Fruit fly (Drosophila melanogaster): ENCODE measurements around the gene Syx17.

Syx17 gene

DNA sequence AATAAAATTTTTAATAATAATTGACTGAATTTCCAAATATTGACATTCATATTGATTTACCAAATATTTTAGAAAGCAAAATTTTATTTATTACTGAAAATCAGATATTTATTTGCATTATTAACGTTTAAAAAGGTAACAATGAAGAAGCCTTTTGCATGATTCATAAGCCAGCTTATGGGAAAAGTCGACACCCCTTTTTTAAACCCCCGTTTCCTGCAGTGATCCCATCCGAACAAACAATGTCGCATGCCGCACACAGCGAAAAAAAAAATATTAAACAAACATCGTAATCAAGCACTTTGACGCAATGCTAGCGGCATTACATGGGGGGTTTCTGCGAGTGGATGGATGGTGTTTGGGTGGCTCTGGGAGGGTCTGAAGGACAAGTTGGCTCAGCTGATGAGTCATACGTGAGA is 49.6 kb upstream of the Syx17 start (continued):
- TF ChIP-seq CG10543 (GFP tag; optimal IDR thresholded peaks at IDR 0.05) (no peak), ap (GFP tag; IDR thresholded peaks at IDR 0.05) (no peak), Hr3 (GFP tag; optimal IDR thresholded peaks at IDR 0.05) (peak; percentile 27), CG12391 (tag; optimal IDR thresholded peaks at IDR 0.05) (peak; percentile 12), CrebB (tag; optimal IDR thresholded peaks at IDR 0.05) (no peak), Dref (GFP tag; IDR thresholded peaks at IDR 0.05) (no peak), CG10462 (GFP tag; optimal IDR thresholded peaks at IDR 0.05) (no peak), Spps (tag; optimal IDR thresholded peaks at IDR 0.05) (no peak), CTCF (GFP tag; optimal IDR thresholded peaks at IDR 0.05) (no peak), Nf-YC (tag; optimal IDR thresholded peaks at IDR 0.05) (no peak), stwl (tag; optimal IDR thresholded peaks at IDR 0.05) (no peak), CG11696 (GFP tag; IDR thresholded peaks at IDR 0.05) (no peak), eve (GFP tag; optimal IDR thresholded peaks at IDR 0.05) (no peak), CG10274 (GFP tag; optimal IDR thresholded peaks at IDR 0.05) (no peak), CG1024 (GFP tag; IDR thresholded peaks at IDR 0.05) (no peak), pfk (GFP tag; optimal IDR thresholded peaks at IDR 0.05) (no peak), CG18476 (GFP tag; optimal IDR thresholded peaks at IDR 0.05) (no peak), chinmo (GFP tag; IDR thresholded peaks at IDR 0.05; ENCODE audit: partially characterized antibody) (no peak), CG3847 (GFP tag; IDR thresholded peaks at IDR 0.05) (no peak), CG10979 (tag; optimal IDR thresholded peaks at IDR 0.05) (no peak), CG34376 (GFP tag; optimal IDR thresholded peaks at IDR 0.05) (no peak), CG12299 (tag; optimal IDR thresholded peaks at IDR 0.05) (no peak), stc (GFP tag; IDR thresholded peaks at IDR 0.05) (no peak), peb (GFP tag; IDR thresholded peaks at IDR 0.05) (no peak), CG8944 (GFP tag; optimal IDR thresholded peaks at IDR 0.05) (peak; percentile 21), E2f1 (GFP tag; IDR thresholded peaks at IDR 0.05) (no peak), H2.0 (GFP tag; IDR thresholded peaks at IDR 0.05) (no peak), CG2202 (tag; optimal IDR thresholded peaks at IDR 0.05) (no peak), prd (optimal IDR thresholded peaks at IDR 0.05) (no peak), prd (GFP tag; IDR thresholded peaks at IDR 0.05) (no peak), NfI (GFP tag; optimal IDR thresholded peaks at IDR 0.05) (peak; percentile 34), CG6791 (GFP tag; IDR thresholded peaks at IDR 0.05; ENCODE audit: partially characterized antibody) (peak; percentile 34; the same call in 1 of the 3 replicates), Trl (optimal IDR thresholded peaks at IDR 0.05) (no peak), Trl (GFP tag; optimal IDR thresholded peaks at IDR 0.05) (peak; percentile 56), CG31441 (GFP tag; IDR thresholded peaks at IDR 0.05) (peak; percentile 53), Jarid2 (GFP tag; optimal IDR thresholded peaks at IDR 0.05) (no peak), yki (optimal IDR thresholded peaks at IDR 0.05) (no peak), slou (GFP tag; optimal IDR thresholded peaks at IDR 0.05) (no peak), CG30020 (tag; optimal IDR thresholded peaks at IDR 0.05) (no peak), Hr39 (optimal IDR thresholded peaks at IDR 0.05) (no peak), MBD-R2 (GFP tag; IDR thresholded peaks at IDR 0.05) (no peak), Hey (tag; optimal IDR thresholded peaks at IDR 0.05) (peak; percentile 45), Med (GFP tag) (peak; percentile 90), CG10209 (GFP tag; optimal IDR thresholded peaks at IDR 0.05) (peak; percentile 27), CG11504 (tag; optimal IDR thresholded peaks at IDR 0.05) (peak; percentile 57), crp (GFP tag; optimal IDR thresholded peaks at IDR 0.05) (no peak), Atf-2 (GFP tag; optimal IDR thresholded peaks at IDR 0.05) (no peak), dysf (GFP tag; IDR thresholded peaks at IDR 0.05) (peak; percentile 42; the same call in 1 of the 3 replicates), CG11695 (GFP tag; IDR thresholded peaks at IDR 0.05) (no peak), Dip2 (GFP tag; IDR thresholded peaks at IDR 0.05) (no peak), jigr1 (GFP tag; IDR thresholded peaks at IDR 0.05) (no peak), CG14050 (GFP tag; IDR thresholded peaks at IDR 0.05) (no peak), sima (GFP tag; optimal IDR thresholded peaks at IDR 0.05) (no peak), chn (GFP tag; optimal IDR thresholded peaks at IDR 0.05) (peak; percentile 6)
